Fruit fly (Drosophila melanogaster): ENCODE results near the gene Sytalpha.

Sytalpha gene

dm6 chr2L:17574337-17574912 is 17.6 kb upstream of the Sytalpha start (continued):
- TF ChIP-seq zfh1 (GFP tag; IDR thresholded peaks at IDR 0.05) (no peak), Sox102F (GFP tag; optimal IDR thresholded peaks at IDR 0.05) (no peak), exex (tag; optimal IDR thresholded peaks at IDR 0.05) (no peak), Hr3 (GFP tag; optimal IDR thresholded peaks at IDR 0.05) (no peak), NfI (GFP tag; optimal IDR thresholded peaks at IDR 0.05) (no peak), CG1024 (GFP tag; IDR thresholded peaks at IDR 0.05) (0 out of 2 replicates have a peak, but pooled peaks have one; percentile 5), fu2 (GFP tag; optimal IDR thresholded peaks at IDR 0.05) (no peak), org-1 (GFP tag; optimal IDR thresholded peaks at IDR 0.05) (no peak), Jarid2 (GFP tag; optimal IDR thresholded peaks at IDR 0.05) (no peak), vnd (GFP tag; IDR thresholded peaks at IDR 0.05; ENCODE audit: partially characterized antibody) (no peak), crp (GFP tag; optimal IDR thresholded peaks at IDR 0.05) (no peak), E2f2 (GFP tag; IDR thresholded peaks at IDR 0.05) (no peak), pita (GFP tag; optimal IDR thresholded peaks at IDR 0.05) (no peak), CG32772 (GFP tag; IDR thresholded peaks at IDR 0.05) (no peak), CG11560 (tag; IDR thresholded peaks at IDR 0.05) (no peak), ham (GFP tag; IDR thresholded peaks at IDR 0.05) (no peak), Oaz (GFP tag; IDR thresholded peaks at IDR 0.05) (no peak), mirr (GFP tag; optimal IDR thresholded peaks at IDR 0.05) (peak; percentile 41), pb (GFP tag; optimal IDR thresholded peaks at IDR 0.05) (no peak), CG16779 (GFP tag; IDR thresholded peaks at IDR 0.05) (peak; percentile 52; the same call in 1 of the 2 replicates), dmrt99B (tag; optimal IDR thresholded peaks at IDR 0.05) (no peak), CG2120 (GFP tag; optimal IDR thresholded peaks at IDR 0.05) (no peak), dati (GFP tag; IDR thresholded peaks at IDR 0.05) (0 out of 2 replicates have a peak, but pooled peaks have one; percentile 3)

- TF ChIP-seq fd96Cb (tag; optimal IDR thresholded peaks at IDR 0.05) = peak; percentile 28
- TF ChIP-seq Pdp1 (GFP tag; optimal IDR thresholded peaks at IDR 0.05) = peak in 1 of 2 experiments; percentile 4
- TF ChIP-seq jing (GFP tag; optimal IDR thresholded peaks at IDR 0.05) = no peak
- TF ChIP-seq CG17359 (tag; optimal IDR thresholded peaks at IDR 0.05) = no peak
- TF ChIP-seq gcm2 (GFP tag; optimal IDR thresholded peaks at IDR 0.05) = no peak
- peak; percentile 49 for TF ChIP-seq D19A (tag; optimal IDR thresholded peaks at IDR 0.05)
- TF ChIP-seq CG3281 (GFP tag; optimal IDR thresholded peaks at IDR 0.05) = no peak
- TF ChIP-seq pnt (GFP tag; optimal IDR thresholded peaks at IDR 0.05) = peak; percentile 45
- no peak for TF ChIP-seq CG11560 (tag; IDR thresholded peaks at IDR 0.05)
- peak; percentile 38 for TF ChIP-seq CG9609 (GFP tag; optimal IDR thresholded peaks at IDR 0.05)
- no peak for TF ChIP-seq fd64A (GFP tag; optimal IDR thresholded peaks at IDR 0.05)
- TF ChIP-seq Oaz (GFP tag; IDR thresholded peaks at IDR 0.05) = no peak
- TF ChIP-seq Hr39 (optimal IDR thresholded peaks at IDR 0.05) = no peak
- TF ChIP-seq CG13424 (tag; optimal IDR thresholded peaks at IDR 0.05) = peak; percentile 52
- no peak for TF ChIP-seq CG15073 (GFP tag; optimal IDR thresholded peaks at IDR 0.05)
- no peak for TF ChIP-seq NFAT (GFP tag; IDR thresholded peaks at IDR 0.05)
- TF ChIP-seq eve (GFP tag; optimal IDR thresholded peaks at IDR 0.05) = peak in 1 of 2 experiments; percentile 44
- no peak for TF ChIP-seq tup (GFP tag; optimal IDR thresholded peaks at IDR 0.05)
- TF ChIP-seq Drgx (GFP tag; IDR thresholded peaks at IDR 0.05) = no peak
- peak; percentile 19 for TF ChIP-seq CG8944 (GFP tag; optimal IDR thresholded peaks at IDR 0.05)
- TF ChIP-seq mirr (GFP tag; optimal IDR thresholded peaks at IDR 0.05) = no peak
- TF ChIP-seq btn (GFP tag; optimal IDR thresholded peaks at IDR 0.05) = no peak
- TF ChIP-seq seq (GFP tag; IDR thresholded peaks at IDR 0.05) = peak; percentile 19; the same call in 1 of the 2 replicates
- no peak for TF ChIP-seq usp (GFP tag; optimal IDR thresholded peaks at IDR 0.05)
- no peak for TF ChIP-seq CG12744 (GFP tag; optimal IDR thresholded peaks at IDR 0.05)
- no peak for TF ChIP-seq lbe (GFP tag; optimal IDR thresholded peaks at IDR 0.05)
- TF ChIP-seq Sox102F (GFP tag; optimal IDR thresholded peaks at IDR 0.05) = peak; percentile 54
- no peak for TF ChIP-seq ac (GFP tag; optimal IDR thresholded peaks at IDR 0.05)
- peak; percentile 27 for TF ChIP-seq CG16815 (GFP tag; optimal IDR thresholded peaks at IDR 0.05)
- peak; percentile 16 for TF ChIP-seq CG12155 (GFP tag; optimal IDR thresholded peaks at IDR 0.05)
- no peak for TF ChIP-seq sima (GFP tag; optimal IDR thresholded peaks at IDR 0.05)
- TF ChIP-seq CG8478 (optimal IDR thresholded peaks at IDR 0.05) = no peak
Measured at dm6 chr2L:17582994-17583393, 9.1 kb upstream of the Sytalpha start.

Measured in whole organism, embryonic.